Fruit fly (Drosophila melanogaster): Measurements from ENCODE around the gene lectin-37Da.

DNA sequence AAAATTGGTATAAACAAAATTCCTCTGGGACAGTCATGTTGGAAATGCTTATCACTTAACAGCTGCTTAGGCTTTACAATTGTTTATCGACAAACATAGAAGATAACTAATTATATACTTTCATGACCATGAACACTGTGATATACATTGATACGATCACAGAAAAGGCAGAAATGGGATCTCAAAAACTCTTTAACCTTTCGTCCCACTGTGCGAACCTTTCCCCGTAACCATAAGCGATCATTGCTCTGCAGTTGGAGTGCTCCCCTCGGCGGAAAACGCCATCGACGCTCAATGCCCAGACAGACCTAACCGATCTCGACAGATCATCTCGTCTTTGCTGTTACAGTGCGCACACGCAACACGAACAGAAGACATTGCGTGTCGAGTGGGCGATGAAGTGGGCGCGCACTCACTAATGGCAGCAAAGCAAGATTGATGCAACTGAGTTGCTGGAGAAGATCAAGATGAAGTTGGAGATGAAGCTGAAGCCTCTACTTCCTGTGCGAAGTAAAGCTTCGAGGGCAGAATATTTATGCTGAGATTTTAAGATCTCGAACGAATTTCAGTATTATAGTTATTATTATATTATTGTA is 6.3 kb downstream of the lectin-37Da start:
- TF ChIP-seq CG16779 (tag; optimal IDR thresholded peaks at IDR 0.05) (no peak), pdm3 (GFP tag; optimal IDR thresholded peaks at IDR 0.05) (no peak), CG6276 (GFP tag; optimal IDR thresholded peaks at IDR 0.05) (no peak), Sox102F (GFP tag; optimal IDR thresholded peaks at IDR 0.05) (no peak), CG11762 (GFP tag; optimal IDR thresholded peaks at IDR 0.05; ENCODE audit: insufficient read depth) (no peak), ss (GFP tag; optimal IDR thresholded peaks at IDR 0.05) (peak in 1 of 2 experiments; percentile 88), Ets96B (tag; optimal IDR thresholded peaks at IDR 0.05) (no peak), Ets21C (GFP tag; optimal IDR thresholded peaks at IDR 0.05) (no peak), Lpt (GFP tag; optimal IDR thresholded peaks at IDR 0.05) (no peak), lz (GFP tag; optimal IDR thresholded peaks at IDR 0.05) (no peak)

Measured in whole organism, prepupa.